Worm (Caenorhabditis elegans): ENCODE results near the gene cutl-12.

DNA sequence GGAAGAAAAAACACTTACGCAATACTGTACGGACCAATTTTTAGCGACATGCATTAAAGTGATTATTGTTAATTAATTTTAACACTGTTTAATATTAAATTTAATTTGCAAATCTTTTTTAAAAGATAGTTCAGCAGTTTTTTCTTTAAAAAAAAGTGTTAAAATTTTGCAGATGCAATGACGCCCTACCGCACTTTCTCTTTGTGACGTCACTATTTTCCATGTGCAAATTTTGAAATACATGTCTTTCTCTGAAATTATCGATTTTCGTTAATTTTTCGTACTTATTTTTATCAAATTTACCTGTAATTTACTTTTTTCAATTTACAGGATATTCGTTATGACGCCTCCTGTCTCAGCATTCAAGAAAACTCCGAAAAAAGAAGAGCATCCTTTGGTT, 27.3 kb upstream of the cutl-12 start, which contains the start of the genes piga-1 and eif-2Bepsilon:
- TF ChIP-seq tbx-2 (tag; optimal IDR thresholded peaks at IDR 0.05) (no peak), ceh-6 (GFP tag; optimal IDR thresholded peaks at IDR 0.05) (no peak), ceh-30 (tag; optimal IDR thresholded peaks at IDR 0.05) (no peak)
